Fruit fly (Drosophila melanogaster) whole organism, embryonic: Measurements from ENCODE around the gene Mtp.

ENCODE experiments used
- Antp ChIP-seq: fragments of 200-800 bp; sonication (Bioruptor generic); optimal IDR thresholded peaks from 3 replicates; lab custom pipeline; 2016; ENCODE audit warnings: missing biosample characterization, missing genetic modification characterization
- Atf-2 ChIP-seq: fragments of 200-800 bp; sonication (Bioruptor generic); optimal IDR thresholded peaks from 2 replicates; lab custom pipeline; 2016; ENCODE audit warnings: missing biosample characterization, missing genetic modification characterization
- BEAF-32 ChIP-seq: fragments of 200-800 bp; sonication (Bioruptor generic); optimal IDR thresholded peaks from 3 replicates; lab custom pipeline; 2017; ENCODE audit warnings: missing biosample characterization, missing genetic modification characterization, mild to moderate bottlenecking, moderate library complexity, missing genetic modification reagents
- Blimp-1 ChIP-seq: fragments of 200-800 bp; sonication (Bioruptor generic); optimal IDR thresholded peaks from 3 replicates; lab custom pipeline; 2018; ENCODE audit warnings: missing biosample characterization, missing genetic modification characterization, mild to moderate bottlenecking, moderate library complexity, missing genetic modification reagents
- CG10321 ChIP-seq: fragments of 200-800 bp; sonication (Bioruptor generic); IDR thresholded peaks from 2 replicates; pipeline ENCODE4 v1.3.6; 2022; ENCODE audit warnings: missing biosample characterization, missing genetic modification characterization
- CG11093 ChIP-seq: fragments of 200-800 bp; sonication (Bioruptor generic); IDR thresholded peaks from 3 replicates; pipeline ENCODE4 v1.3.6; 2022; ENCODE audit warnings: missing biosample characterization, missing genetic modification characterization
- CG12744 ChIP-seq: fragments of 200-800 bp; sonication (Bioruptor generic); optimal IDR thresholded peaks from 2 replicates; lab custom pipeline; 2016; ENCODE audit warnings: missing biosample characterization, missing genetic modification characterization
- CG13424 ChIP-seq: fragments of 200-800 bp; sonication (Bioruptor generic); optimal IDR thresholded peaks from 2 replicates; lab custom pipeline; 2019; ENCODE audit warnings: missing biosample characterization, mild to moderate bottlenecking, missing genetic modification characterization, moderate library complexity
- CG15011 ChIP-seq: fragments of 200-800 bp; sonication (Bioruptor generic); optimal IDR thresholded peaks from 3 replicates; lab custom pipeline; 2018; ENCODE audit warnings: missing biosample characterization, mild to moderate bottlenecking, missing genetic modification characterization
- CG1529 ChIP-seq: fragments of 200-800 bp; sonication (Bioruptor generic); optimal IDR thresholded peaks from 3 replicates; lab custom pipeline; 2018; ENCODE audit warnings: missing biosample characterization, missing genetic modification characterization
- CG15696 ChIP-seq: fragments of 200-800 bp; sonication (Bioruptor generic); optimal IDR thresholded peaks from 2 replicates; lab custom pipeline; 2019; ENCODE audit warnings: missing biosample characterization, mild to moderate bottlenecking, missing genetic modification characterization, moderate library complexity
- CG1602 ChIP-seq: fragments of 200-800 bp; sonication (Bioruptor generic); optimal IDR thresholded peaks from 3 replicates; lab custom pipeline; 2016; ENCODE audit warnings: missing biosample characterization, missing genetic modification characterization
- CG1603 ChIP-seq: fragments of 200-800 bp; sonication (Bioruptor generic); optimal IDR thresholded peaks from 2 replicates; lab custom pipeline; 2019; ENCODE audit warnings: missing biosample characterization, mild to moderate bottlenecking, missing genetic modification characterization, moderate library complexity
- CG16779 ChIP-seq: fragments of 200-800 bp; sonication (Bioruptor generic); IDR thresholded peaks from 2 replicates; pipeline ENCODE4 v1.3.6; 2022; ENCODE audit warnings: missing biosample characterization, missing genetic modification characterization
- CG18011 ChIP-seq: fragments of 200-800 bp; sonication (Bioruptor generic); optimal IDR thresholded peaks from 2 replicates; lab custom pipeline; 2017; ENCODE audit warnings: missing biosample characterization, missing genetic modification characterization, mild to moderate bottlenecking, moderate library complexity, missing genotype
- CG2120 ChIP-seq: fragments of 200-800 bp; sonication (Bioruptor generic); optimal IDR thresholded peaks from 3 replicates; lab custom pipeline; 2016; ENCODE audit warnings: missing biosample characterization, missing genetic modification characterization
- CG30403 ChIP-seq: fragments of 200-800 bp; sonication (Bioruptor generic); optimal IDR thresholded peaks from 3 replicates; lab custom pipeline; 2016; ENCODE audit warnings: missing biosample characterization, missing genetic modification characterization
- CG3065 ChIP-seq: fragments of 200-800 bp; sonication (Bioruptor generic); optimal IDR thresholded peaks from 2 replicates; lab custom pipeline; 2016; ENCODE audit warnings: missing biosample characterization, missing genetic modification characterization
- CG33557 ChIP-seq: fragments of 200-800 bp; sonication (Bioruptor generic); optimal IDR thresholded peaks from 2 replicates; lab custom pipeline; 2019; ENCODE audit warnings: missing biosample characterization, mild to moderate bottlenecking, missing genetic modification characterization, moderate library complexity
- CG34422 ChIP-seq: fragments of 200-800 bp; sonication (Bioruptor generic); IDR thresholded peaks from 3 replicates; pipeline ENCODE4 v1.3.6; 2022; ENCODE audit warnings: missing biosample characterization, missing genetic modification characterization
- CG3838 ChIP-seq: fragments of 200-800 bp; sonication (Bioruptor generic); optimal IDR thresholded peaks from 3 replicates; lab custom pipeline; 2016; ENCODE audit warnings: missing biosample characterization, missing genetic modification characterization
- CG4360 ChIP-seq: fragments of 200-800 bp; sonication (Bioruptor generic); IDR thresholded peaks from 2 replicates; pipeline ENCODE4 v1.3.6; 2022; ENCODE audit warnings: missing biosample characterization, missing genetic modification characterization
- CG4820 ChIP-seq: fragments of 200-800 bp; sonication (Bioruptor generic); optimal IDR thresholded peaks from 3 replicates; lab custom pipeline; 2016; ENCODE audit warnings: missing biosample characterization, missing genetic modification characterization
- CG7372 ChIP-seq: fragments of 200-800 bp; sonication (Bioruptor generic); IDR thresholded peaks from 2 replicates; pipeline ENCODE4 v1.3.6; 2022; ENCODE audit warnings: missing biosample characterization, missing genetic modification characterization
- CG7745 ChIP-seq: fragments of 200-800 bp; sonication (Bioruptor generic); optimal IDR thresholded peaks from 2 replicates; lab custom pipeline; 2018; ENCODE audit warnings: missing biosample characterization, mild to moderate bottlenecking, missing genetic modification characterization, moderate library complexity
- CoRest ChIP-seq: fragments of 200-800 bp; sonication (Bioruptor generic); optimal IDR thresholded peaks from 3 replicates; lab custom pipeline; 2018; ENCODE audit warnings: missing biosample characterization, mild to moderate bottlenecking, missing genetic modification characterization, moderate library complexity
- Gsc ChIP-seq: fragments of 200-800 bp; sonication (Bioruptor generic); IDR thresholded peaks from 2 replicates; pipeline ENCODE4 v1.3.6; 2022; ENCODE audit warnings: missing biosample characterization, missing genetic modification characterization
- Hr3 ChIP-seq: fragments of 200-800 bp; sonication (Bioruptor generic); optimal IDR thresholded peaks from 3 replicates; lab custom pipeline; 2016; ENCODE audit warnings: missing biosample characterization, missing genetic modification characterization
- MBD-R2 ChIP-seq: fragments of 200-800 bp; sonication (Bioruptor generic); IDR thresholded peaks from 2 replicates; pipeline ENCODE4 v1.3.6; 2022; ENCODE audit warnings: missing biosample characterization, missing genetic modification characterization
- Mrtf ChIP-seq: fragments of 200-800 bp; sonication (Bioruptor generic); IDR thresholded peaks from 3 replicates; pipeline ENCODE4 v1.3.6; 2022; ENCODE audit warnings: missing biosample characterization, missing genetic modification characterization
- Nf-YB ChIP-seq: fragments of 200-800 bp; sonication (Bioruptor generic); optimal IDR thresholded peaks from 3 replicates; lab custom pipeline; 2019; ENCODE audit warnings: missing biosample characterization, mild to moderate bottlenecking, missing genetic modification characterization, moderate library complexity
- Oaz ChIP-seq: fragments of 200-800 bp; sonication (Bioruptor generic); IDR thresholded peaks from 2 replicates; pipeline ENCODE4 v1.3.6; 2022; ENCODE audit warnings: missing biosample characterization, missing genetic modification characterization
- Sry-β ChIP-seq: fragments of 200-800 bp; sonication (Bioruptor generic); optimal IDR thresholded peaks from 2 replicates; lab custom pipeline; 2018; ENCODE audit warnings: missing biosample characterization, mild to moderate bottlenecking, missing genetic modification characterization, moderate library complexity
- Xrp1 ChIP-seq: fragments of 200-800 bp; sonication (Bioruptor generic); IDR thresholded peaks from 2 replicates; pipeline ENCODE4 v1.3.6; 2022; ENCODE audit warnings: missing biosample characterization, missing genetic modification characterization
- ap ChIP-seq: fragments of 200-800 bp; sonication (Bioruptor generic); IDR thresholded peaks from 2 replicates; pipeline ENCODE4 v1.3.6; 2022; ENCODE audit warnings: missing biosample characterization, missing genetic modification characterization
- croc ChIP-seq: fragments of 200-800 bp; sonication (Bioruptor generic); conservative IDR thresholded peaks from 3 replicates; pipeline ENCODE4 v1.3.6; 2022; ENCODE audit warnings: missing biosample characterization, missing genetic modification characterization
- dmrt11E ChIP-seq: fragments of 200-800 bp; sonication (Bioruptor generic); optimal IDR thresholded peaks from 3 replicates; lab custom pipeline; 2018; ENCODE audit warnings: missing biosample characterization, mild to moderate bottlenecking, missing genetic modification characterization, moderate library complexity
- fd102C ChIP-seq: fragments of 200-800 bp; sonication (Bioruptor generic); optimal IDR thresholded peaks from 2 replicates; lab custom pipeline; 2018; ENCODE audit warnings: missing biosample characterization, mild to moderate bottlenecking, missing genetic modification characterization, moderate library complexity
- insv ChIP-seq, 2 experiments: fragments of 200-800 bp; sonication (Bioruptor generic); optimal IDR thresholded peaks; 3 replicates each; lab custom pipeline; 2016 to 2018; ENCODE audit warnings: missing biosample characterization in 2 of 2, missing genetic modification characterization in 2 of 2
- jumu ChIP-seq: fragments of 200-800 bp; sonication (Bioruptor generic); optimal IDR thresholded peaks from 3 replicates; lab custom pipeline; 2016; ENCODE audit warnings: missing biosample characterization, missing genetic modification characterization
- nerfin-2 ChIP-seq: fragments of 200-800 bp; sonication (Bioruptor generic); IDR thresholded peaks from 2 replicates; pipeline ENCODE4 v1.3.6; 2022; ENCODE audit warnings: missing biosample characterization, missing genetic modification characterization; ENCODE audit not compliant: partially characterized antibody
- peb ChIP-seq: fragments of 200-800 bp; sonication (Bioruptor generic); IDR thresholded peaks from 2 replicates; pipeline ENCODE4 v1.3.6; 2022; ENCODE audit warnings: missing biosample characterization, missing genetic modification characterization
- sc ChIP-seq, 3 experiments: fragments of >200 bp in 2 of 3; fragments of 200-800 bp in 1 of 3; sonication (Bioruptor generic) in 1 of 3; optimal IDR thresholded peaks; 2 replicates in 2 of 3; 3 replicates in 1 of 3; lab custom pipeline; 2017; ENCODE audit warnings: mild to moderate bottlenecking in 1 of 3, missing biosample characterization in 1 of 3, missing genetic modification characterization in 1 of 3, missing genetic modification reagents in 1 of 3
- schlank ChIP-seq: fragments of 200-800 bp; sonication (Bioruptor generic); optimal IDR thresholded peaks from 2 replicates; lab custom pipeline; 2018; ENCODE audit warnings: missing biosample characterization, mild to moderate bottlenecking, missing genetic modification characterization
- sens ChIP-seq: fragments of 200-800 bp; sonication (Bioruptor generic); peaks from one replicate; lab custom pipeline; 2016; ENCODE audit warnings: missing biosample characterization, missing genetic modification characterization
- sim ChIP-seq: fragments of 200-800 bp; sonication (Bioruptor generic); IDR thresholded peaks from 2 replicates; pipeline ENCODE4 v1.3.6; 2022; ENCODE audit warnings: missing biosample characterization, missing genetic modification characterization
- tin ChIP-seq: fragments of 200-800 bp; sonication (Bioruptor generic); optimal IDR thresholded peaks from 3 replicates; lab custom pipeline; 2016; ENCODE audit warnings: missing biosample characterization, missing genetic modification characterization
- twi ChIP-seq: fragments of 200-800 bp; optimal IDR thresholded peaks from 2 replicates; lab custom pipeline; 2019; ENCODE audit warnings: missing biosample characterization, mild to moderate bottlenecking, missing genetic modification characterization, moderate library complexity
- wek ChIP-seq: fragments of 200-800 bp; sonication (Bioruptor generic); optimal IDR thresholded peaks from 3 replicates; lab custom pipeline; 2018; ENCODE audit warnings: missing biosample characterization, mild to moderate bottlenecking, missing genetic modification characterization, moderate library complexity

The Mtp gene

dm6 chr2L:20935338-20936060 is 12.8 kb upstream of the Mtp start (continued):
- TF ChIP-seq CG1602 (GFP tag; lab: Kevin White, UChicago) = no peak
- no peak for TF ChIP-seq Nf-YB (GFP tag; lab: Kevin White, UChicago)
- TF ChIP-seq CG3838 (GFP tag; lab: Kevin White, UChicago) = no peak
- TF ChIP-seq CG18011 = no peak
- no peak for TF ChIP-seq peb (GFP tag; lab: Robert Waterston, UW)
- no peak for TF ChIP-seq CG1529 (GFP tag; lab: Kevin White, UChicago)
- TF ChIP-seq Gsc (GFP tag; lab: Robert Waterston, UW) = no peak
- TF ChIP-seq sc (optimal IDR thresholded peaks at IDR 0.05; lab: Kevin White, UChicago) = no peak
- peak; percentile 8 for TF ChIP-seq sc (GFP tag; optimal IDR thresholded peaks at IDR 0.05; lab: Kevin White, UChicago)
- no peak for TF ChIP-seq CG11093 (GFP tag; lab: Robert Waterston, UW)
- no peak for TF ChIP-seq CG4820 (GFP tag; lab: Kevin White, UChicago)
- no peak for TF ChIP-seq CG16779
- TF ChIP-seq CG1603 = peak; percentile 3
- TF ChIP-seq insv (GFP tag; optimal IDR thresholded peaks at IDR 0.05; lab: Kevin White, UChicago) = no peak
- no peak for TF ChIP-seq CG30403
- TF ChIP-seq fd102C (GFP tag; lab: Kevin White, UChicago) = peak; percentile 50
- no peak for TF ChIP-seq CoRest (tag; lab: Kevin White, UChicago)
- no peak for TF ChIP-seq Antp (GFP tag; lab: Kevin White, UChicago)
- peak; percentile 28 for TF ChIP-seq wek (GFP tag; lab: Kevin White, UChicago)
- no peak for TF ChIP-seq jumu (GFP tag; lab: Kevin White, UChicago)
- TF ChIP-seq schlank (tag; lab: Kevin White, UChicago) = peak; percentile 6
- TF ChIP-seq CG34422 (GFP tag; lab: Robert Waterston, UW) = no peak
- TF ChIP-seq CG13424 = no peak
- no peak for TF ChIP-seq CG12744 (GFP tag; lab: Kevin White, UChicago)
- no peak for TF ChIP-seq sim (GFP tag; lab: Robert Waterston, UW)

dm6 chr2L:20934678-20935077 is 12.0 kb upstream of the Mtp start:
- TF ChIP-seq CG10321 (GFP tag; lab: Robert Waterston, UW) (no peak), Sry-β (GFP tag; lab: Kevin White, UChicago) (no peak), CG34422 (GFP tag; lab: Robert Waterston, UW) (no peak), Xrp1 (0 out of 2 replicates have a peak, but pooled peaks have one; percentile 43), sens (GFP tag; lab: Kevin White, UChicago) (peak; percentile 60), Mrtf (GFP tag; lab: Robert Waterston, UW) (no peak), BEAF-32 (no peak), CG4360 (GFP tag; lab: Robert Waterston, UW) (no peak), CG33557 (peak; percentile 3), Atf-2 (GFP tag; lab: Kevin White, UChicago) (no peak), tin (GFP tag; lab: Kevin White, UChicago) (no peak), CG15011 (GFP tag; lab: Kevin White, UChicago) (no peak), CG7372 (no peak), CG7745 (tag; lab: Kevin White, UChicago) (peak; percentile 19), croc (GFP tag; lab: Robert Waterston, UW) (no peak), Blimp-1 (GFP tag; lab: Kevin White, UChicago) (no peak), CG3065 (GFP tag; lab: Kevin White, UChicago) (no peak), nerfin-2 (GFP tag; lab: Robert Waterston, UW) (no peak), CG1603 (peak; percentile 22), fd102C (GFP tag; lab: Kevin White, UChicago) (peak; percentile 58), CG2120 (GFP tag; lab: Kevin White, UChicago) (no peak), Hr3 (no peak), dmrt11E (tag; lab: Kevin White, UChicago) (peak; percentile 13), MBD-R2 (GFP tag; lab: Robert Waterston, UW) (no peak), twi (tag; lab: Kevin White, UChicago) (no peak), CG15696 (tag; lab: Kevin White, UChicago) (peak; percentile 38), ap (no peak), Oaz (no peak)
